Worm (Caenorhabditis elegans) whole organism, early embryonic: ENCODE results near the gene ift-74.

Experiments
- aly-1 ChIP-seq: sonication (generic microtip); optimal IDR thresholded peaks from 2 replicates; lab custom pipeline; 2016; ENCODE audit warnings: missing genetic modification characterization, missing compliant biosample characterization
- ceh-13 ChIP-seq: fragments of 200-800 bp; sonication (Bioruptor generic); optimal IDR thresholded peaks from 2 replicates; lab custom pipeline; 2018; ENCODE audit warnings: mild to moderate bottlenecking, missing genetic modification characterization, missing compliant biosample characterization
- flt-1 ChIP-seq: fragments of 200-800 bp; sonication (Bioruptor generic); IDR thresholded peaks from 2 replicates; pipeline ENCODE4 v1.3.6; 2022; ENCODE audit warnings: missing genetic modification characterization, missing compliant biosample characterization
- hmbx-1 ChIP-seq: sonication (generic microtip); optimal IDR thresholded peaks from 2 replicates; lab custom pipeline; 2016; ENCODE audit warnings: mild to moderate bottlenecking, missing genetic modification characterization, missing compliant biosample characterization
- pes-1 ChIP-seq: fragments of 200-800 bp; sonication (Bioruptor generic); IDR thresholded peaks from 2 replicates; pipeline ENCODE4 v1.3.6; 2022; ENCODE audit warnings: missing genetic modification reagents, missing genetic modification characterization, missing compliant biosample characterization
- tbx-11 ChIP-seq: fragments of 200-800 bp; sonication (Bioruptor generic); IDR thresholded peaks from 2 replicates; pipeline ENCODE4 v1.3.6; 2022; ENCODE audit warnings: missing genetic modification characterization, missing compliant biosample characterization
- tbx-37 ChIP-seq: fragments of 200-800 bp; sonication (Bioruptor generic); conservative IDR thresholded peaks from 2 replicates; pipeline ENCODE4 v1.3.6; 2022; ENCODE audit warnings: missing genetic modification reagents, missing genetic modification characterization, missing compliant biosample characterization

ce11 chrII:6681478-6681877, 1.7 kb downstream of the ift-74 start:
- TF ChIP-seq aly-1: no peak
- no peak for TF ChIP-seq pes-1 (GFP tag; lab: Robert Waterston, UW)
- no peak for TF ChIP-seq ceh-13 (GFP tag; lab: Kevin White, UChicago)
- no peak for TF ChIP-seq hmbx-1
- TF ChIP-seq flt-1: no peak
- TF ChIP-seq tbx-37 (GFP tag; lab: Robert Waterston, UW): no peak
- TF ChIP-seq tbx-11 (GFP tag; lab: Robert Waterston, UW): no peak
